Worm (Caenorhabditis elegans) whole organism, L4/young adult: ENCODE results near the gene his-38.

ENCODE experiments used
- dao-5 ChIP-seq: sonication (generic microtip); optimal IDR thresholded peaks from 2 replicates; lab custom pipeline; 2016; ENCODE audit warnings: missing genotype, missing genetic modification characterization, moderate library complexity, missing compliant biosample characterization
- him-1 ChIP-seq: sonication (generic microtip); optimal IDR thresholded peaks from 2 replicates; lab custom pipeline; 2016; ENCODE audit warnings: missing genotype, missing genetic modification reagents, missing genetic modification characterization, missing compliant biosample characterization

DNA sequence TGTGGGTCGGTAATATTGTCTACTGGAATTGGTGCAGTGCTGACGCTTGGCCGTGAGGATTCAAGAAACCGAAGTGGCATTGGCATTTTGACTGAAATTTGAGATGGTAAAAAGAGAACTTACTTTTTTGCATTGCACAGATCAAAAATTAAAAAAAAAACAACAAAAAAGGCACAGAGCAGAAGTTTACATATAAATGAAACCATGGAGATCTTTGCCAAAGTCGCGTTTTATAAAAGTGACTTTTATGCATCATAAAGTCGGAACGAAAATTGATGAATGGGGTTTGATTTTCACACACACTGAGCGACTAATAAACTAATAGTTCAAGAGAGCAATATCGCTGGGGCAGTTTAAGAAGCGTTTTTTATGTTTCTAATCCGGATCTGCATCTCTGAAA lies 12.6 kb upstream of the his-38 start, which contains the start of gene T08A9.13:
- TF ChIP-seq dao-5 (no peak), him-1 (tag; lab: Kevin White, UChicago) (no peak)
